Fruit fly (Drosophila melanogaster): ENCODE measurements around the gene CG31008.

DNA sequence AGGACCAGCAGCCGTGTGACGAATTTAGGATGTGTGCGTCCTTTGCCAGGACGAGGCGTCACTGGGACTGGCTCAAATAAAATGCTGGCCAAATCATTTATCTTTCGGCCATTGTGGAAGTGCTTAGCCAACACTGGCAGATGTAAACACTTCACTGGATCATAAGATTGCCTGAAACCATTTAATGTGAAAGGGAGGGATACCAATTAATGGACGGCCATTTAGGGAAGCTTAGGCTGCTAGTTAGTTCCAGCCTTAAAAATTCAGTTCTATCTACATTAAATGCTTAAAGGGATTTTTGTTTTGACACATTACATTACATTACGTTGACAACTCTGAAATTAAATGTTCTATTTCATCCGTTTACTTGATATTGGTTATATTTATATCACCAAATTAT is 30.4 kb downstream of the CG31008 start, which contains the start of gene CG15548:
- TF ChIP-seq Sin3A (optimal IDR thresholded peaks at IDR 0.05) (no peak), insv (optimal IDR thresholded peaks at IDR 0.05) (no peak), psq (optimal IDR thresholded peaks at IDR 0.05) (no peak), h (optimal IDR thresholded peaks at IDR 0.05) (no peak), ttk (optimal IDR thresholded peaks at IDR 0.05) (no peak), Myc (optimal IDR thresholded peaks at IDR 0.05) (no peak)
